Fruit fly (Drosophila melanogaster): Measurements from ENCODE around the gene CG17270.

CG17270 gene

dm6 chr3R:20778285-20778926, 40.3 kb downstream of the CG17270 start (continued):
- TF ChIP-seq CG4318 (GFP tag; optimal IDR thresholded peaks at IDR 0.05): peak; percentile 7
- peak; percentile 90 for TF ChIP-seq Lpt (GFP tag; optimal IDR thresholded peaks at IDR 0.05)
- peak; percentile 89 for TF ChIP-seq net (GFP tag; optimal IDR thresholded peaks at IDR 0.05)
- TF ChIP-seq esn (GFP tag; optimal IDR thresholded peaks at IDR 0.05): peak; percentile 69
- TF ChIP-seq svp (GFP tag): peak; percentile 94
- peak; percentile 83 for TF ChIP-seq CG34406 (GFP tag; optimal IDR thresholded peaks at IDR 0.05)
- TF ChIP-seq CG8632 (GFP tag; optimal IDR thresholded peaks at IDR 0.05): peak; percentile 89
- TF ChIP-seq topi (GFP tag; optimal IDR thresholded peaks at IDR 0.05): peak; percentile 82
- TF ChIP-seq Eip93F (GFP tag; optimal IDR thresholded peaks at IDR 0.05): peak; percentile 97
- TF ChIP-seq vri (GFP tag; optimal IDR thresholded peaks at IDR 0.05): peak; percentile 93
- TF ChIP-seq CG10631 (GFP tag; optimal IDR thresholded peaks at IDR 0.05): no peak
- peak; percentile 37 for TF ChIP-seq lz (GFP tag; optimal IDR thresholded peaks at IDR 0.05)
- peak; percentile 88 for TF ChIP-seq CG11762 (GFP tag; optimal IDR thresholded peaks at IDR 0.05; ENCODE audit: insufficient read depth)
- TF ChIP-seq Sox102F (GFP tag; optimal IDR thresholded peaks at IDR 0.05): peak; percentile 79
- TF ChIP-seq Sox14 (GFP tag; optimal IDR thresholded peaks at IDR 0.05): peak; percentile 71
- TF ChIP-seq CG32006 (GFP tag; optimal IDR thresholded peaks at IDR 0.05): peak; percentile 79
- peak; percentile 93 for TF ChIP-seq spab (GFP tag; optimal IDR thresholded peaks at IDR 0.05)
- peak; percentile 62 for TF ChIP-seq achi (GFP tag; optimal IDR thresholded peaks at IDR 0.05)
- peak; percentile 98 for TF ChIP-seq fd85E (GFP tag; optimal IDR thresholded peaks at IDR 0.05)
- TF ChIP-seq Hr38 (GFP tag; optimal IDR thresholded peaks at IDR 0.05): no peak
- TF ChIP-seq Ets21C (GFP tag; optimal IDR thresholded peaks at IDR 0.05): peak; percentile 31
- peak; percentile 97 for TF ChIP-seq CG16779 (tag; optimal IDR thresholded peaks at IDR 0.05)
- peak; percentile 71 for TF ChIP-seq OdsH (GFP tag; optimal IDR thresholded peaks at IDR 0.05)
- peak; percentile 54 for TF ChIP-seq Smox (GFP tag; optimal IDR thresholded peaks at IDR 0.05)
- peak; percentile 77 for TF ChIP-seq CG8319 (GFP tag; optimal IDR thresholded peaks at IDR 0.05)
- peak; percentile 79 for TF ChIP-seq dac (GFP tag; optimal IDR thresholded peaks at IDR 0.05)
- peak; percentile 93 for TF ChIP-seq Gug (GFP tag; IDR thresholded peaks at IDR 0.05)
- TF ChIP-seq CG3919 (GFP tag; optimal IDR thresholded peaks at IDR 0.05): peak; percentile 87
- peak; percentile 83 for TF ChIP-seq fd59A (GFP tag; optimal IDR thresholded peaks at IDR 0.05)
- TF ChIP-seq CG6276 (GFP tag; optimal IDR thresholded peaks at IDR 0.05): peak; percentile 96

- TF ChIP-seq lz (GFP tag; optimal IDR thresholded peaks at IDR 0.05): no peak
- TF ChIP-seq Eip78C (GFP tag): peak; percentile 59
- TF ChIP-seq CG8632 (GFP tag; optimal IDR thresholded peaks at IDR 0.05): no peak
- TF ChIP-seq dsx (GFP tag; optimal IDR thresholded peaks at IDR 0.05; ENCODE audit: poor library complexity, severe bottlenecking): peak; percentile 49
- peak; percentile 75 for TF ChIP-seq CG1621 (tag; optimal IDR thresholded peaks at IDR 0.05)
- no peak for TF ChIP-seq CG9139 (GFP tag; optimal IDR thresholded peaks at IDR 0.05)
- no peak for TF ChIP-seq Met (GFP tag; optimal IDR thresholded peaks at IDR 0.05)
- peak in 1 of 2 experiments; percentile 25 for TF ChIP-seq ss (GFP tag; optimal IDR thresholded peaks at IDR 0.05)
Measured at dm6 chr3R:20774125-20774524, 44.6 kb downstream of the CG17270 start.

dm6 chr3R:20773174-20773573, 45.6 kb downstream of the CG17270 start:
- TF ChIP-seq CG11902 (GFP tag; optimal IDR thresholded peaks at IDR 0.05) (no peak), CG16779 (tag; optimal IDR thresholded peaks at IDR 0.05) (no peak), Sox102F (GFP tag; optimal IDR thresholded peaks at IDR 0.05) (peak; percentile 8), Hr39 (GFP tag; optimal IDR thresholded peaks at IDR 0.05) (no peak), CG4318 (GFP tag; optimal IDR thresholded peaks at IDR 0.05) (no peak), CG9139 (GFP tag; optimal IDR thresholded peaks at IDR 0.05) (no peak), CG10669 (GFP tag; optimal IDR thresholded peaks at IDR 0.05) (peak; percentile 67), vri (GFP tag; optimal IDR thresholded peaks at IDR 0.05) (no peak), svp (GFP tag) (peak; percentile 69), acj6 (GFP tag; optimal IDR thresholded peaks at IDR 0.05) (peak; percentile 39), Eip78C (GFP tag) (peak; percentile 86), eg (GFP tag; IDR thresholded peaks at IDR 0.05) (no peak; the same call in 2 of the 3 replicates), Ets21C (GFP tag; optimal IDR thresholded peaks at IDR 0.05) (no peak), Sox15 (GFP tag; optimal IDR thresholded peaks at IDR 0.05) (no peak), spab (GFP tag; optimal IDR thresholded peaks at IDR 0.05) (peak; percentile 36), CG15336 (GFP tag; IDR thresholded peaks at IDR 0.05) (0 out of 2 replicates have a peak, but pooled peaks have one; percentile 35), CG10631 (GFP tag; optimal IDR thresholded peaks at IDR 0.05) (peak; percentile 46), Met (GFP tag; optimal IDR thresholded peaks at IDR 0.05) (peak; percentile 24), CG3032 (tag; optimal IDR thresholded peaks at IDR 0.05) (peak; percentile 40), CG32006 (GFP tag; optimal IDR thresholded peaks at IDR 0.05) (peak; percentile 10), pdm3 (GFP tag; optimal IDR thresholded peaks at IDR 0.05) (peak; percentile 53), CG8319 (GFP tag; optimal IDR thresholded peaks at IDR 0.05) (no peak), CG6276 (GFP tag; optimal IDR thresholded peaks at IDR 0.05) (no peak), achi (GFP tag; optimal IDR thresholded peaks at IDR 0.05) (peak; percentile 45), Hr4 (GFP tag; optimal IDR thresholded peaks at IDR 0.05) (peak; percentile 11), Gug (GFP tag; IDR thresholded peaks at IDR 0.05) (no peak)
